Worm (Caenorhabditis elegans): ENCODE measurements around the gene abu-10.

Gene abu-10

DNA sequence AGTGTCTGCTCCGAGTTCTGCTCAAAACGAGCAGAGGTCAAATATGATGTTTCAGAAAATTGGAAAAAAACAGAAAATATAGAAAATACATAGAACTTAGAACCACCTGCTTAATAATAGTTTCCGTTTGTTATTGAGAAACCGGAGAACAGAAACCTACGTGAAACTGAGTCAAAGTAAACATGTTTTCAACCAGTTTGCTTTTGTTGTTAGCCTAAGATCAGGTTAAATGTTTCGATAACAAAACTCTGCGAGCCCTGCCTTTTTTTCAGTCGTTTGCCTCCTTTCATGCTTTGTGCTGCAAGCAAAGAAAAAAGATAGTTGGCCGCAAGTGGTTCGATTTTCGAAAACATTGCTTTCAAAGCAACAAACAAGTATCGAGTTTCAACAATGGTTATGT, 32.9 kb downstream of the abu-10 start:
- no peak for TF ChIP-seq zag-1 (tag; optimal IDR thresholded peaks at IDR 0.05)
- no peak for TF ChIP-seq C04F5.9 (tag; optimal IDR thresholded peaks at IDR 0.05)
- no peak for TF ChIP-seq nhr-28 (tag; optimal IDR thresholded peaks at IDR 0.05)
- TF ChIP-seq efl-1 (optimal IDR thresholded peaks at IDR 0.05), result no peak
- TF ChIP-seq efl-1 (GFP tag; optimal IDR thresholded peaks at IDR 0.05 in 1 of 2), result no peak
- no peak for TF ChIP-seq Y116A8C.19 (tag; optimal IDR thresholded peaks at IDR 0.05; ENCODE audit: borderline replicate concordance)
- no peak for TF ChIP-seq dsc-1 (tag; optimal IDR thresholded peaks at IDR 0.05)
- TF ChIP-seq tbx-2 (tag; optimal IDR thresholded peaks at IDR 0.05), result no peak
- TF ChIP-seq skn-1 (tag; optimal IDR thresholded peaks at IDR 0.05), result no peak
- no peak for TF ChIP-seq lir-3 (tag; optimal IDR thresholded peaks at IDR 0.05; ENCODE audit: poor library complexity)
- TF ChIP-seq nhr-90 (tag; optimal IDR thresholded peaks at IDR 0.05; ENCODE audit: poor library complexity), result no peak
- no peak for TF ChIP-seq ets-5 (GFP tag; IDR thresholded peaks at IDR 0.05)
- TF ChIP-seq mef-2 (tag; optimal IDR thresholded peaks at IDR 0.05), result no peak
- no peak for TF ChIP-seq nhr-76 (tag; optimal IDR thresholded peaks at IDR 0.05)
- no peak for TF ChIP-seq rnt-1 (tag; optimal IDR thresholded peaks at IDR 0.05)

DNA sequence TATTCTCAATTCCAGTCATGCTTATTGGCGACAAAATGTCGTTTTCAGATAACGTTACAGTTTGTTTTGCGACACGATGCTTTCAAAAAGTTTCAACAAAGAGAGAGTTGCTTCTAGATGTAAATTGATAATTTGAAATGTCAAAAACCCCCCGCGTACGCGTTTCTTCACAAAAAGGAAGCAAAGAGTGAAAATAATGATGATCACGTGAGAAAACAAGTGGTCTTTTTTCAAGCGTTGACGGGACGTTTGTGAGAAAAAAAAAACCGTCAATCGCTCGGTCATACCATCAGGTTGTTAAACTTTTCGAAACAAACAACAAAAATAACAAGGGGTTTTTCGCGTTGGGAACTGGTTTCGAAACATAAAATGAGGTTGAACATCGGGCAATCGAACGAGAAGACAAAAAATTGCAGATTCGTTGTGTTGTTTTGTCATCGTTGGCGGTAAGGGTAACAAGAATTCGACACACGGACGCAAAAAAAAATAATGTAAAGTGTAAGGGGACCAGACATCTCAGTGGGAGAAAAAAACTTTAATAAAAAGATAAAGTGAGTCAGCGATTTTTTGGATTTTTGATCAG, 34.2 kb downstream of the abu-10 start:
- no peak for TF ChIP-seq egl-27 (tag; optimal IDR thresholded peaks at IDR 0.05)
- no peak for TF ChIP-seq nhr-47 (tag; optimal IDR thresholded peaks at IDR 0.05)
- no peak for TF ChIP-seq dsc-1 (tag; optimal IDR thresholded peaks at IDR 0.05)
- TF ChIP-seq efl-1 (optimal IDR thresholded peaks at IDR 0.05), result no peak
- peak in 1 of 2 experiments; percentile 94 for TF ChIP-seq efl-1 (GFP tag; optimal IDR thresholded peaks at IDR 0.05 in 1 of 2)
- TF ChIP-seq aha-1 (tag; optimal IDR thresholded peaks at IDR 0.05), result no peak
- TF ChIP-seq nhr-84 (tag; optimal IDR thresholded peaks at IDR 0.05), result no peak
- TF ChIP-seq unc-98 (GFP tag; IDR thresholded peaks at IDR 0.05), result no peak
- no peak for TF ChIP-seq F16B12.6 (tag; optimal IDR thresholded peaks at IDR 0.05)
- TF ChIP-seq pqm-1 (tag; optimal IDR thresholded peaks at IDR 0.05), result no peak
- no peak for TF ChIP-seq mab-9 (GFP tag; IDR thresholded peaks at IDR 0.05)
- TF ChIP-seq nhr-11 (tag; optimal IDR thresholded peaks at IDR 0.05), result no peak
- no peak for TF ChIP-seq nhr-28 (tag; optimal IDR thresholded peaks at IDR 0.05)
- no peak for TF ChIP-seq aly-2 (tag; optimal IDR thresholded peaks at IDR 0.05)
- TF ChIP-seq lin-15B (tag; optimal IDR thresholded peaks at IDR 0.05), result no peak
- peak; percentile 7 for TF ChIP-seq swsn-7 (tag; optimal IDR thresholded peaks at IDR 0.05)
- no peak for TF ChIP-seq tlp-1 (tag; optimal IDR thresholded peaks at IDR 0.05)
- no peak for TF ChIP-seq C16A3.4 (tag; optimal IDR thresholded peaks at IDR 0.05)
- no peak for TF ChIP-seq ztf-4 (tag; optimal IDR thresholded peaks at IDR 0.05)
- TF ChIP-seq ama-1 (optimal IDR thresholded peaks at IDR 0.05), result no peak
- no peak for TF ChIP-seq jun-1 (tag; optimal IDR thresholded peaks at IDR 0.05)
- peak; percentile 63 for TF ChIP-seq skn-1 (tag; optimal IDR thresholded peaks at IDR 0.05)
- TF ChIP-seq lsy-2 (tag; optimal IDR thresholded peaks at IDR 0.05), result no peak
- TF ChIP-seq xbp-1 (tag; optimal IDR thresholded peaks at IDR 0.05), result no peak
- TF ChIP-seq rnt-1 (tag; optimal IDR thresholded peaks at IDR 0.05), result no peak
- no peak for TF ChIP-seq Y116A8C.19 (tag; optimal IDR thresholded peaks at IDR 0.05; ENCODE audit: borderline replicate concordance)
- no peak for TF ChIP-seq zip-4 (GFP tag; optimal IDR thresholded peaks at IDR 0.05)
- peak; percentile 2 for TF ChIP-seq unc-130 (tag; optimal IDR thresholded peaks at IDR 0.05)
- no peak for TF ChIP-seq hlh-4 (tag; optimal IDR thresholded peaks at IDR 0.05)
- peak; percentile 42 for TF ChIP-seq mep-1 (tag; optimal IDR thresholded peaks at IDR 0.05)
- no peak for TF ChIP-seq snpc-4 (tag; optimal IDR thresholded peaks at IDR 0.05)
- TF ChIP-seq mef-2 (tag; optimal IDR thresholded peaks at IDR 0.05), result no peak
- TF ChIP-seq sptf-1 (tag; optimal IDR thresholded peaks at IDR 0.05), result no peak
- TF ChIP-seq dpl-1 (GFP tag; optimal IDR thresholded peaks at IDR 0.05), result no peak
- TF ChIP-seq nhr-71 (tag; optimal IDR thresholded peaks at IDR 0.05), result peak; percentile 56
- TF ChIP-seq ceh-88 (GFP tag; IDR thresholded peaks at IDR 0.05), result no peak
- no peak for TF ChIP-seq nhr-12 (tag; optimal IDR thresholded peaks at IDR 0.05)
- no peak for TF ChIP-seq sox-4 (tag; optimal IDR thresholded peaks at IDR 0.05)
- no peak for TF ChIP-seq ceh-82 (tag; optimal IDR thresholded peaks at IDR 0.05)
- no peak for TF ChIP-seq nhr-77 (tag; optimal IDR thresholded peaks at IDR 0.05)
- TF ChIP-seq blmp-1 (tag; optimal IDR thresholded peaks at IDR 0.05), result peak; percentile 78
- TF ChIP-seq unc-86 (tag; optimal IDR thresholded peaks at IDR 0.05), result no peak
- peak; percentile 62 for TF ChIP-seq snu-23 (GFP tag; optimal IDR thresholded peaks at IDR 0.05)
- TF ChIP-seq fkh-8 (tag; optimal IDR thresholded peaks at IDR 0.05), result no peak
- TF ChIP-seq ces-1 (GFP tag; optimal IDR thresholded peaks at IDR 0.05), result no peak
- no peak for TF ChIP-seq fkh-4 (tag; optimal IDR thresholded peaks at IDR 0.05; ENCODE audit: borderline replicate concordance)
